Fruit fly (Drosophila melanogaster): ENCODE results near the gene CG3847.

- TF ChIP-seq usp (GFP tag; optimal IDR thresholded peaks at IDR 0.05) (no peak), dmrt93B (GFP tag; optimal IDR thresholded peaks at IDR 0.05) (peak; percentile 90), Mio (GFP tag; optimal IDR thresholded peaks at IDR 0.05) (no peak), jim (GFP tag; optimal IDR thresholded peaks at IDR 0.05) (no peak), CG9705 (GFP tag; optimal IDR thresholded peaks at IDR 0.05) (peak; percentile 84), h (GFP tag; optimal IDR thresholded peaks at IDR 0.05) (peak; percentile 92)
Observed at dm6 chrX:6330369-6330949, 16.4 kb upstream of the CG3847 start, which contains the start of gene CG42240.

Data from whole organism, wandering third instar larva.